Worm (Caenorhabditis elegans): Measurements from ENCODE around the gene T16H12.3.
"Not testable (repeated sequence)": the region's sequence is repeated elsewhere in the genome, so short reads cannot be mapped to it uniquely, and the experiment has no call there.

Gene T16H12.3

ce11 chrIII:10088508-10088981, 5.5 kb upstream of the T16H12.3 start, which contains the start of gene hal-2:
Gene hal-2 (minus strand): TSS chrIII:10088931.
- TF ChIP-seq unc-62 (GFP tag; optimal IDR thresholded peaks at IDR 0.05): no peak

- TF ChIP-seq unc-62 (GFP tag; optimal IDR thresholded peaks at IDR 0.05): no peak
These were observed 2.9 kb upstream of the T16H12.3 start, which contains the start of gene T16H12.2 for ce11 chrIII:10085983-10086382. Gene T16H12.2 (plus strand): TSS chrIII:10086283.

ce11 chrIII:10085574-10085973, 2.5 kb upstream of the T16H12.3 start:
- no peak for TF ChIP-seq unc-62 (GFP tag; optimal IDR thresholded peaks at IDR 0.05)

ce11 chrIII:10085103-10085502, 2.0 kb upstream of the T16H12.3 start, which contains the start of gene T16H12.13:
Gene T16H12.13 (plus strand): TSS chrIII:10085403.
- no peak for TF ChIP-seq unc-62 (GFP tag; optimal IDR thresholded peaks at IDR 0.05)

ce11 chrIII:10078784-10079183, 4.3 kb downstream of the T16H12.3 start:
- TF ChIP-seq unc-62 (GFP tag; optimal IDR thresholded peaks at IDR 0.05): no peak

- TF ChIP-seq unc-62 (GFP tag; optimal IDR thresholded peaks at IDR 0.05): no peak
These were observed 4.9 kb downstream of the T16H12.3 start, which contains the start of gene T16G12.9 for ce11 chrIII:10078151-10078550. Gene T16G12.9 (minus strand): TSS chrIII:10078251.

ce11 chrIII:10076042-10076441, 7.0 kb downstream of the T16H12.3 start:
- TF ChIP-seq unc-62 (GFP tag; optimal IDR thresholded peaks at IDR 0.05): no peak

ce11 chrIII:10069278-10069677, 13.8 kb downstream of the T16H12.3 start, which contains the start of gene T16G12.6:
Gene T16G12.6 (plus strand): TSS chrIII:10069578.
- TF ChIP-seq unc-62 (GFP tag; optimal IDR thresholded peaks at IDR 0.05): no peak

ce11 chrIII:10064140-10064539, 19.0 kb downstream of the T16H12.3 start, which contains the start of gene ekl-6:
Gene ekl-6 (plus strand): TSS chrIII:10064404.
- no peak for TF ChIP-seq unc-62 (GFP tag; optimal IDR thresholded peaks at IDR 0.05)

ce11 chrIII:10060573-10060972, 22.5 kb downstream of the T16H12.3 start, which contains the start of gene T16G12.13:
Gene T16G12.13 (plus strand): TSS chrIII:10060865.
- TF ChIP-seq unc-62 (GFP tag; optimal IDR thresholded peaks at IDR 0.05): no peak

- TF ChIP-seq unc-62 (GFP tag; optimal IDR thresholded peaks at IDR 0.05): no peak
These were observed 24.1 kb downstream of the T16H12.3 start, which contains the start of gene T16G12.8 for ce11 chrIII:10059002-10059401. Gene T16G12.8 (plus strand): TSS chrIII:10059302.

ce11 chrIII:10057518-10057917, 25.6 kb downstream of the T16H12.3 start, which contains the start of gene T16G12.4:
Gene T16G12.4 (plus strand): TSS chrIII:10057818.
- TF ChIP-seq unc-62 (GFP tag; optimal IDR thresholded peaks at IDR 0.05): no peak

- no peak for TF ChIP-seq unc-62 (GFP tag; optimal IDR thresholded peaks at IDR 0.05)
These were observed 27.1 kb downstream of the T16H12.3 start, which contains the start of gene T16G12.10 for ce11 chrIII:10056033-10056432. Gene T16G12.10 (minus strand): TSS chrIII:10056133.

ce11 chrIII:10053312-10053711, 29.8 kb downstream of the T16H12.3 start, which contains the start of gene T16G12.12:
Gene T16G12.12 (plus strand): TSS chrIII:10053612.
- not testable (repeated sequence) for TF ChIP-seq unc-62 (GFP tag; optimal IDR thresholded peaks at IDR 0.05)

- not testable (repeated sequence) for TF ChIP-seq unc-62 (GFP tag; optimal IDR thresholded peaks at IDR 0.05)
These were observed 32.8 kb downstream of the T16H12.3 start, which contains the start of gene T16G12.3 for ce11 chrIII:10050321-10050720. Gene T16G12.3 (plus strand): TSS chrIII:10050621.

- TF ChIP-seq unc-62 (GFP tag; optimal IDR thresholded peaks at IDR 0.05): no peak
These were observed 33.4 kb downstream of the T16H12.3 start, which contains the start of gene T16G12.1 for ce11 chrIII:10049682-10050081. Gene T16G12.1 (minus strand): TSS chrIII:10049857.

ce11 chrIII:10040013-10040412, 43.1 kb downstream of the T16H12.3 start, which contains the start of gene T16G12.7:
Gene T16G12.7 (minus strand): TSS chrIII:10040113.
- TF ChIP-seq unc-62 (GFP tag; optimal IDR thresholded peaks at IDR 0.05): no peak
